Worm (Caenorhabditis elegans) whole organism, L4 larva: Measurements from ENCODE around the gene Y71H2AM.1.

Experiments
- F49E8.2 ChIP-seq: sonication (generic microtip); optimal IDR thresholded peaks from 2 replicates; lab custom pipeline; 2016; ENCODE audit warnings: missing compliant biosample characterization, mild to moderate bottlenecking, missing genetic modification characterization, borderline replicate concordance
- R02D3.7 ChIP-seq: fragments of 150-350 bp; sonication (generic microtip); optimal IDR thresholded peaks from 3 replicates; lab custom pipeline; 2014; ENCODE audit warnings: missing biosample characterization, missing genetic modification characterization
- T20F7.1 ChIP-seq: fragments of 200-800 bp; sonication (Bioruptor generic); optimal IDR thresholded peaks from 2 replicates; lab custom pipeline; 2018; ENCODE audit warnings: mild to moderate bottlenecking, missing genetic modification characterization, missing compliant biosample characterization
- T26A8.4 ChIP-seq: fragments of 200-800 bp; sonication (Bioruptor generic); IDR thresholded peaks from 2 replicates; pipeline ENCODE4 v1.3.6; 2022; ENCODE audit warnings: missing genetic modification characterization, missing compliant biosample characterization
- Y105C5A.15 ChIP-seq: fragments of 200-800 bp; sonication (Bioruptor generic); IDR thresholded peaks from 2 replicates; pipeline ENCODE4 v1.3.6; 2022; ENCODE audit warnings: missing genetic modification characterization, missing compliant biosample characterization
- Y5F2A.4 ChIP-seq: fragments of 200-800 bp; sonication (Bioruptor generic); optimal IDR thresholded peaks from 2 replicates; lab custom pipeline; 2018; ENCODE audit warnings: mild to moderate bottlenecking, missing genetic modification characterization, missing compliant biosample characterization
- ZK546.5 ChIP-seq, 2 experiments: sonication (generic microtip); optimal IDR thresholded peaks; 2 replicates each; lab custom pipeline; 2017; ENCODE audit warnings: missing biosample characterization in 2 of 2, missing genetic modification characterization in 2 of 2
- aha-1 ChIP-seq: fragments of 150-350 bp; peaks from one replicate; lab custom pipeline; 2014; ENCODE audit warnings: missing biosample characterization, missing genetic modification characterization
- aly-2 ChIP-seq: sonication (generic microtip); optimal IDR thresholded peaks from 2 replicates; lab custom pipeline; 2018; ENCODE audit warnings: missing biosample characterization, missing genetic modification characterization
- attf-4 ChIP-seq: sonication (generic microtip); optimal IDR thresholded peaks from 3 replicates; lab custom pipeline; 2017; ENCODE audit warnings: missing biosample characterization, missing genetic modification characterization
- ceh-28 ChIP-seq: fragments of 150-350 bp; optimal IDR thresholded peaks from 2 replicates; lab custom pipeline; 2014; ENCODE audit warnings: missing biosample characterization, missing genetic modification reagents, missing genetic modification characterization
- ceh-32 ChIP-seq: sonication (generic microtip); optimal IDR thresholded peaks from 2 replicates; lab custom pipeline; 2016; ENCODE audit warnings: mild to moderate bottlenecking, missing genetic modification characterization, missing compliant biosample characterization; ENCODE audit not compliant: poor library complexity
- dmd-6 ChIP-seq: fragments of 200-800 bp; sonication (Bioruptor generic); IDR thresholded peaks from 2 replicates; pipeline ENCODE4 v1.3.6; 2022; ENCODE audit warnings: missing genetic modification reagents, missing genetic modification characterization, missing compliant biosample characterization
- duxl-1 ChIP-seq: sonication (generic microtip); optimal IDR thresholded peaks from 2 replicates; lab custom pipeline; 2016; ENCODE audit warnings: mild to moderate bottlenecking, missing genetic modification characterization, moderate library complexity, missing compliant biosample characterization; ENCODE audit not compliant: poor library complexity
- egl-27 ChIP-seq: sonication (generic microtip); optimal IDR thresholded peaks from 3 replicates; lab custom pipeline; 2017; ENCODE audit warnings: missing biosample characterization, missing genetic modification reagents, missing genetic modification characterization
- fkh-10 ChIP-seq: fragments of 150-350 bp; optimal IDR thresholded peaks from 2 replicates; lab custom pipeline; 2014; ENCODE audit warnings: missing biosample characterization, missing genetic modification reagents, missing genetic modification characterization
- fos-1 ChIP-seq: fragments of 150-350 bp; optimal IDR thresholded peaks from 2 replicates; lab custom pipeline; 2014; ENCODE audit warnings: missing biosample characterization, missing genetic modification characterization
- hif-1 ChIP-seq, 2 experiments: sonication (generic microtip); optimal IDR thresholded peaks; 2 replicates each; lab custom pipeline; 2016 to 2017; ENCODE audit warnings: missing compliant biosample characterization in 2 of 2, missing genetic modification characterization in 2 of 2, missing genetic modification reagents in 2 of 2, missing genotype in 2 of 2, mild to moderate bottlenecking in 1 of 2
- hlh-30 ChIP-seq: sonication (generic microtip); optimal IDR thresholded peaks from 2 replicates; lab custom pipeline; 2017; ENCODE audit warnings: antibody characterized with exemption, mild to moderate bottlenecking, missing genetic modification characterization, missing compliant biosample characterization; ENCODE audit not compliant: insufficient read depth
- lin-13 ChIP-seq: fragments of 150-350 bp; optimal IDR thresholded peaks from 2 replicates; lab custom pipeline; 2014; ENCODE audit warnings: missing biosample characterization, missing genetic modification reagents, missing genetic modification characterization
- lin-38 ChIP-seq: fragments of 200-800 bp; sonication (Bioruptor generic); IDR thresholded peaks from 2 replicates; pipeline ENCODE4 v1.3.6; 2022; ENCODE audit warnings: missing genetic modification reagents, missing genetic modification characterization, missing compliant biosample characterization
- mdl-1 ChIP-seq, 2 experiments: fragments of 150-350 bp in 1 of 2; sonication (generic microtip) in 1 of 2; optimal IDR thresholded peaks; 2 replicates each; lab custom pipeline; 2014 to 2017; ENCODE audit warnings: missing biosample characterization in 2 of 2, missing genetic modification characterization in 2 of 2
- mes-2 ChIP-seq: sonication (generic microtip); optimal IDR thresholded peaks from 2 replicates; lab custom pipeline; 2016; ENCODE audit warnings: missing genotype, mild to moderate bottlenecking, missing genetic modification characterization, missing compliant biosample characterization; ENCODE audit not compliant: poor library complexity, severe bottlenecking
- mxl-2 ChIP-seq: fragments of 200-800 bp; sonication (Bioruptor generic); conservative IDR thresholded peaks from 2 replicates; pipeline ENCODE4 v1.3.6; 2022; ENCODE audit warnings: missing genetic modification reagents, missing genetic modification characterization, missing compliant biosample characterization
- mxl-3 ChIP-seq: fragments of 200-800 bp; sonication (Bioruptor generic); optimal IDR thresholded peaks from 2 replicates; lab custom pipeline; 2018; ENCODE audit warnings: mild to moderate bottlenecking, missing genetic modification characterization, missing compliant biosample characterization
- nhr-102 ChIP-seq: sonication (generic microtip); optimal IDR thresholded peaks from 2 replicates; lab custom pipeline; 2016; ENCODE audit warnings: mild to moderate bottlenecking, missing genetic modification characterization, moderate library complexity, missing compliant biosample characterization
- nhr-11 ChIP-seq: fragments of 150-350 bp; optimal IDR thresholded peaks from 2 replicates; lab custom pipeline; 2014; ENCODE audit warnings: missing biosample characterization, missing genetic modification characterization
- nhr-111 ChIP-seq: fragments of 200-800 bp; sonication (Bioruptor generic); optimal IDR thresholded peaks from 2 replicates; lab custom pipeline; 2018; ENCODE audit warnings: mild to moderate bottlenecking, missing genetic modification characterization, missing compliant biosample characterization
- nhr-25 ChIP-seq: sonication (generic microtip); optimal IDR thresholded peaks from 2 replicates; lab custom pipeline; 2017; ENCODE audit warnings: missing genetic modification characterization, mild to moderate bottlenecking, missing compliant biosample characterization, antibody characterized with exemption, moderate library complexity, borderline replicate concordance; ENCODE audit not compliant: insufficient read depth
- nhr-28 ChIP-seq: fragments of 150-350 bp; optimal IDR thresholded peaks from 2 replicates; lab custom pipeline; 2014; ENCODE audit warnings: missing biosample characterization, missing genetic modification characterization
- nhr-41 ChIP-seq: fragments of 200-800 bp; sonication (Bioruptor generic); IDR thresholded peaks from 2 replicates; pipeline ENCODE4 v1.3.6; 2022; ENCODE audit warnings: missing genetic modification reagents, missing genetic modification characterization, missing compliant biosample characterization
- nhr-48 ChIP-seq: sonication (generic microtip); optimal IDR thresholded peaks from 2 replicates; lab custom pipeline; 2016; ENCODE audit warnings: mild to moderate bottlenecking, missing genetic modification characterization, missing compliant biosample characterization
- nhr-76 ChIP-seq: fragments of 150-350 bp; optimal IDR thresholded peaks from 2 replicates; lab custom pipeline; 2014; ENCODE audit warnings: missing biosample characterization, missing genetic modification characterization
- rbr-2 ChIP-seq: sonication (generic microtip); optimal IDR thresholded peaks from 2 replicates; lab custom pipeline; 2016; ENCODE audit warnings: missing genotype, missing genetic modification characterization, missing compliant biosample characterization
- saeg-2 ChIP-seq: fragments of 200-800 bp; sonication (Bioruptor generic); IDR thresholded peaks from 2 replicates; pipeline ENCODE4 v1.3.6; 2022; ENCODE audit warnings: missing genetic modification reagents, missing genetic modification characterization, missing compliant biosample characterization
- sdz-12 ChIP-seq: fragments of 200-800 bp; sonication (Bioruptor generic); optimal IDR thresholded peaks from 2 replicates; lab custom pipeline; 2018; ENCODE audit warnings: mild to moderate bottlenecking, missing genetic modification characterization, missing compliant biosample characterization
- set-16 ChIP-seq: fragments of 200-800 bp; sonication (Bioruptor generic); IDR thresholded peaks from 2 replicates; pipeline ENCODE4 v1.3.6; 2022; ENCODE audit warnings: missing genetic modification reagents, missing genetic modification characterization, missing compliant biosample characterization
- skn-1 ChIP-seq: fragments of 150-350 bp; optimal IDR thresholded peaks from 2 replicates; lab custom pipeline; 2014; ENCODE audit warnings: missing biosample characterization, missing genetic modification characterization
- spr-3 ChIP-seq: fragments of 200-800 bp; sonication (Bioruptor generic); optimal IDR thresholded peaks from 2 replicates; lab custom pipeline; 2018; ENCODE audit warnings: mild to moderate bottlenecking, missing genetic modification characterization, missing compliant biosample characterization
- tag-97 ChIP-seq: fragments of 200-800 bp; sonication (Bioruptor generic); IDR thresholded peaks from 2 replicates; pipeline ENCODE4 v1.3.6; 2022; ENCODE audit warnings: missing genetic modification characterization, missing compliant biosample characterization
- unc-62 ChIP-seq, 3 experiments: fragments of 150-350 bp in 1 of 3; sonication (generic microtip); optimal IDR thresholded peaks in 2 of 3; peaks in 1 of 3; 1 replicate in 1 of 3; 2 replicates in 2 of 3; lab custom pipeline; 2014 to 2017; ENCODE audit warnings: missing biosample characterization in 3 of 3, missing genetic modification characterization in 3 of 3, missing genetic modification reagents in 3 of 3, missing genotype in 1 of 3
- zag-1 ChIP-seq: fragments of 150-350 bp; optimal IDR thresholded peaks from 2 replicates; lab custom pipeline; 2014; ENCODE audit warnings: missing biosample characterization, missing genetic modification characterization
- zfp-2 ChIP-seq: sonication (generic microtip); optimal IDR thresholded peaks from 2 replicates; lab custom pipeline; 2016; ENCODE audit warnings: mild to moderate bottlenecking, missing genetic modification characterization, missing compliant biosample characterization
- zip-11 ChIP-seq: fragments of 200-800 bp; sonication (Bioruptor generic); IDR thresholded peaks from 2 replicates; pipeline ENCODE4 v1.3.6; 2022; ENCODE audit warnings: missing genetic modification characterization, missing compliant biosample characterization

Y71H2AM.1 gene

ce11 chrIII:2871817-2872216, 44.9 kb downstream of the Y71H2AM.1 start (continued):
- no peak for TF ChIP-seq T26A8.4 (GFP tag; lab: Robert Waterston, UW)
- no peak for TF ChIP-seq attf-4
- no peak for TF ChIP-seq zfp-2 (tag; lab: Kevin White, UChicago)
- no peak for TF ChIP-seq spr-3 (GFP tag; lab: Kevin White, UChicago)
- peak; percentile 80 for TF ChIP-seq dmd-6 (GFP tag; lab: Robert Waterston, UW)
- TF ChIP-seq nhr-41 = 0 out of 2 replicates have a peak, but pooled peaks have one; percentile 9
- TF ChIP-seq zag-1 (tag; lab: Kevin White, UChicago) = no peak
- no peak for TF ChIP-seq sdz-12 (GFP tag; lab: Kevin White, UChicago)
- peak; percentile 9 for TF ChIP-seq rbr-2 (tag; lab: Kevin White, UChicago)
- TF ChIP-seq nhr-25 (tag; lab: Kevin White, UChicago) = peak; percentile 38
- TF ChIP-seq mxl-3 (GFP tag; lab: Kevin White, UChicago) = peak; percentile 89
- no peak for TF ChIP-seq nhr-11 (tag; lab: Kevin White, UChicago)
- TF ChIP-seq ZK546.5 (tag; optimal IDR thresholded peaks at IDR 0.05; lab: Kevin White, UChicago) = no peak
- TF ChIP-seq mdl-1 (tag; optimal IDR thresholded peaks at IDR 0.05; lab: Kevin White, UChicago) = peak; percentile 33 to 94
- peak; percentile 77 for TF ChIP-seq nhr-48 (tag; lab: Kevin White, UChicago)
- TF ChIP-seq ceh-28 (tag; lab: Kevin White, UChicago) = no peak
- no peak for TF ChIP-seq fos-1 (tag; lab: Kevin White, UChicago)
- no peak for TF ChIP-seq ceh-32
- TF ChIP-seq zip-11 (GFP tag; lab: Robert Waterston, UW) = no peak
- TF ChIP-seq nhr-102 (tag; lab: Kevin White, UChicago) = peak; percentile 33
- no peak for TF ChIP-seq F49E8.2
- TF ChIP-seq duxl-1 = no peak
- TF ChIP-seq Y5F2A.4 = no peak
- peak; percentile 98 for TF ChIP-seq nhr-28 (tag; lab: Kevin White, UChicago)
- no peak for TF ChIP-seq R02D3.7 (tag; lab: Kevin White, UChicago)
- no peak for TF ChIP-seq nhr-76
- no peak for TF ChIP-seq nhr-111 (GFP tag; lab: Kevin White, UChicago)
- peak; percentile 62 for TF ChIP-seq mes-2 (tag; lab: Kevin White, UChicago)
- no peak for TF ChIP-seq mxl-2 (GFP tag; lab: Robert Waterston, UW)
- TF ChIP-seq Y105C5A.15 = no peak
- TF ChIP-seq T20F7.1 = no peak
- TF ChIP-seq hlh-30 = peak; percentile 95
- peak; percentile 14 for TF ChIP-seq lin-13
- TF ChIP-seq unc-62 (GFP tag; optimal IDR thresholded peaks at IDR 0.05 in 1 of 2; lab: Kevin White, UChicago) = no peak
- TF ChIP-seq unc-62 (tag; optimal IDR thresholded peaks at IDR 0.05; lab: Kevin White, UChicago) = no peak
- peak; percentile 55 for TF ChIP-seq set-16
- no peak for TF ChIP-seq tag-97 (GFP tag; lab: Robert Waterston, UW)
- no peak for TF ChIP-seq fkh-10 (GFP tag; lab: Kevin White, UChicago)
- TF ChIP-seq hif-1 (tag; optimal IDR thresholded peaks at IDR 0.05; lab: Kevin White, UChicago) = no peak
- no peak for TF ChIP-seq skn-1 (tag; lab: Kevin White, UChicago)
- TF ChIP-seq egl-27 (tag; lab: Kevin White, UChicago) = no peak
- no peak for TF ChIP-seq lin-38 (GFP tag; lab: Robert Waterston, UW)
- TF ChIP-seq aly-2 (tag; lab: Kevin White, UChicago) = no peak
- peak; percentile 97 for TF ChIP-seq aha-1
- TF ChIP-seq saeg-2 (GFP tag; lab: Robert Waterston, UW) = no peak
